Worm (Caenorhabditis elegans) whole organism, young adult: ENCODE results near the gene F14D2.5.

Experiments
- B0019.2 ChIP-seq: fragments of 200-800 bp; sonication (Bioruptor generic); conservative IDR thresholded peaks from 2 replicates; pipeline ENCODE4 v1.3.6; 2022; ENCODE audit warnings: missing genetic modification reagents, missing genetic modification characterization, missing compliant biosample characterization
- B0336.3 ChIP-seq: fragments of 200-800 bp; sonication (Bioruptor generic); IDR thresholded peaks from 2 replicates; pipeline ENCODE4 v1.3.6; 2022; ENCODE audit warnings: missing genetic modification characterization, missing compliant biosample characterization
- D2030.7 ChIP-seq: fragments of 200-800 bp; sonication (Bioruptor generic); IDR thresholded peaks from 2 replicates; pipeline ENCODE4 v1.3.6; 2022; ENCODE audit warnings: missing genetic modification reagents, missing genetic modification characterization, missing compliant biosample characterization
- F23B12.7 ChIP-seq: sonication (generic microtip); optimal IDR thresholded peaks from 2 replicates; lab custom pipeline; 2017; ENCODE audit warnings: missing genetic modification characterization, mild to moderate bottlenecking, missing compliant biosample characterization, antibody characterized with exemption, moderate library complexity; ENCODE audit not compliant: insufficient read depth
- F49E8.2 ChIP-seq: sonication (generic microtip); optimal IDR thresholded peaks from 3 replicates; lab custom pipeline; 2017; ENCODE audit warnings: missing genetic modification characterization, mild to moderate bottlenecking, missing compliant biosample characterization, antibody characterized with exemption, moderate library complexity; ENCODE audit not compliant: insufficient read depth
- F52B5.7 ChIP-seq: sonication (generic microtip); optimal IDR thresholded peaks from 2 replicates; lab custom pipeline; 2016; ENCODE audit warnings: mild to moderate bottlenecking, missing genetic modification characterization, missing compliant biosample characterization
- K11D2.4 ChIP-seq: fragments of 200-800 bp; sonication (Bioruptor generic); IDR thresholded peaks from 2 replicates; pipeline ENCODE4 v1.3.6; 2022; ENCODE audit warnings: missing genetic modification reagents, missing genetic modification characterization, missing compliant biosample characterization
- K12H6.12 ChIP-seq: fragments of 200-800 bp; sonication (Bioruptor generic); optimal IDR thresholded peaks from 2 replicates; lab custom pipeline; 2018; ENCODE audit warnings: mild to moderate bottlenecking, missing genetic modification characterization, missing compliant biosample characterization
- T07F8.4 ChIP-seq: sonication (generic microtip); optimal IDR thresholded peaks from 2 replicates; lab custom pipeline; 2016; ENCODE audit warnings: mild to moderate bottlenecking, missing genetic modification characterization, moderate library complexity, missing compliant biosample characterization
- Y67H2A.10 ChIP-seq: fragments of 200-800 bp; sonication (Bioruptor generic); conservative IDR thresholded peaks from 2 replicates; pipeline ENCODE4 v1.3.6; 2022; ENCODE audit warnings: missing genetic modification reagents, missing genetic modification characterization, missing compliant biosample characterization
- Y95B8A.8 ChIP-seq: fragments of 200-800 bp; sonication (Bioruptor generic); IDR thresholded peaks from 2 replicates; pipeline ENCODE4 v1.3.6; 2022; ENCODE audit warnings: missing genetic modification reagents, missing genetic modification characterization, missing compliant biosample characterization
- ama-1 ChIP-seq, 3 experiments: fragments of 150-350 bp in 1 of 3; sonication (generic microtip) in 2 of 3; optimal IDR thresholded peaks; 2 replicates each; lab custom pipeline; 2014 to 2018; ENCODE audit warnings: missing biosample characterization in 2 of 3, missing genetic modification characterization in 2 of 3, missing genetic modification reagents in 2 of 3
- athp-1 ChIP-seq: sonication (generic microtip); optimal IDR thresholded peaks from 2 replicates; lab custom pipeline; 2017; ENCODE audit warnings: mild to moderate bottlenecking, missing genetic modification characterization, missing compliant biosample characterization
- attf-5 ChIP-seq: fragments of 200-800 bp; sonication (Bioruptor generic); optimal IDR thresholded peaks from 2 replicates; lab custom pipeline; 2018; ENCODE audit warnings: mild to moderate bottlenecking, missing genetic modification characterization, missing compliant biosample characterization
- cebp-2 ChIP-seq: fragments of 200-800 bp; sonication (Bioruptor generic); IDR thresholded peaks from 2 replicates; pipeline ENCODE4 v1.3.6; 2022; ENCODE audit warnings: missing genetic modification characterization, missing compliant biosample characterization
- ceh-27 ChIP-seq: fragments of 200-800 bp; sonication (Bioruptor generic); optimal IDR thresholded peaks from 2 replicates; lab custom pipeline; 2018; ENCODE audit warnings: mild to moderate bottlenecking, missing genetic modification characterization, moderate library complexity, missing compliant biosample characterization
- dox-1 ChIP-seq: fragments of 200-800 bp; sonication (Bioruptor generic); IDR thresholded peaks from 2 replicates; pipeline ENCODE4 v1.3.6; 2022; ENCODE audit warnings: missing genetic modification reagents, missing genetic modification characterization, missing compliant biosample characterization
- dpl-1 ChIP-seq: fragments of 150-350 bp; optimal IDR thresholded peaks from 2 replicates; lab custom pipeline; 2014; ENCODE audit warnings: missing biosample characterization, missing genetic modification reagents, missing genetic modification characterization
- efl-1 ChIP-seq: fragments of 150-350 bp; optimal IDR thresholded peaks from 2 replicates; lab custom pipeline; 2014; ENCODE audit warnings: missing biosample characterization, missing genetic modification reagents, missing genetic modification characterization
- ekl-4 ChIP-seq: fragments of 200-800 bp; sonication (Bioruptor generic); IDR thresholded peaks from 2 replicates; pipeline ENCODE4 v1.3.6; 2022; ENCODE audit warnings: missing genetic modification reagents, missing genetic modification characterization, missing compliant biosample characterization
- hlh-26 ChIP-seq: fragments of 200-800 bp; sonication (Bioruptor generic); conservative IDR thresholded peaks from 2 replicates; pipeline ENCODE4 v1.3.6; 2022; ENCODE audit warnings: missing genetic modification reagents, missing genetic modification characterization, missing compliant biosample characterization
- hmg-1.2 ChIP-seq: fragments of 200-800 bp; sonication (Bioruptor generic); IDR thresholded peaks from 2 replicates; pipeline ENCODE4 v1.3.6; 2022; ENCODE audit warnings: missing genetic modification reagents, missing genetic modification characterization, missing compliant biosample characterization
- hsf-1 ChIP-seq: fragments of 200-800 bp; sonication (Bioruptor generic); IDR thresholded peaks from 2 replicates; pipeline ENCODE4 v1.3.6; 2022; ENCODE audit warnings: missing genetic modification reagents, missing genetic modification characterization, missing compliant biosample characterization
- let-526 ChIP-seq: fragments of 200-800 bp; sonication (Bioruptor generic); IDR thresholded peaks from 2 replicates; pipeline ENCODE4 v1.3.6; 2022; ENCODE audit warnings: missing genetic modification reagents, missing genetic modification characterization, missing compliant biosample characterization
- lin-26 ChIP-seq: fragments of 200-800 bp; sonication (Bioruptor generic); IDR thresholded peaks from 2 replicates; pipeline ENCODE4 v1.3.6; 2022; ENCODE audit warnings: missing genetic modification reagents, missing genetic modification characterization, missing compliant biosample characterization
- lin-35 ChIP-seq, 3 experiments: fragments of 150-350 bp in 2 of 3; sonication (generic microtip) in 1 of 3; optimal IDR thresholded peaks; 2 replicates each; lab custom pipeline; 2014 to 2018; ENCODE audit warnings: missing biosample characterization in 3 of 3, missing genetic modification characterization in 3 of 3, missing genetic modification reagents in 3 of 3
- lin-40 ChIP-seq: sonication (generic microtip); optimal IDR thresholded peaks from 2 replicates; lab custom pipeline; 2016; ENCODE audit warnings: missing genetic modification characterization, mild to moderate bottlenecking, missing compliant biosample characterization, missing genotype, missing genetic modification reagents
- lin-54 ChIP-seq: fragments of 200-800 bp; sonication (Bioruptor generic); optimal IDR thresholded peaks from 2 replicates; lab custom pipeline; 2018; ENCODE audit warnings: mild to moderate bottlenecking, missing genetic modification characterization, missing compliant biosample characterization
- lir-1 ChIP-seq: fragments of 200-800 bp; sonication (Bioruptor generic); conservative IDR thresholded peaks from 2 replicates; pipeline ENCODE4 v1.3.6; 2022; ENCODE audit warnings: missing genetic modification reagents, missing genetic modification characterization, missing compliant biosample characterization
- lsl-1 ChIP-seq: fragments of 200-800 bp; sonication (Bioruptor generic); optimal IDR thresholded peaks from 2 replicates; lab custom pipeline; 2018; ENCODE audit warnings: mild to moderate bottlenecking, missing genetic modification characterization, moderate library complexity, missing compliant biosample characterization
- lsy-27 ChIP-seq: sonication (generic microtip); optimal IDR thresholded peaks from 2 replicates; lab custom pipeline; 2017; ENCODE audit warnings: missing genetic modification characterization, mild to moderate bottlenecking, missing compliant biosample characterization, antibody characterized with exemption, missing genotype, borderline replicate concordance; ENCODE audit not compliant: insufficient read depth
- madf-10 ChIP-seq: sonication (generic microtip); optimal IDR thresholded peaks from 2 replicates; lab custom pipeline; 2016; ENCODE audit warnings: mild to moderate bottlenecking, missing genetic modification characterization, missing compliant biosample characterization
- madf-6 ChIP-seq: fragments of 200-800 bp; sonication (Bioruptor generic); IDR thresholded peaks from 2 replicates; pipeline ENCODE4 v1.3.6; 2022; ENCODE audit warnings: missing genetic modification reagents, missing genetic modification characterization, missing compliant biosample characterization
- madf-8 ChIP-seq: fragments of 200-800 bp; sonication (Bioruptor generic); conservative IDR thresholded peaks from 2 replicates; pipeline ENCODE4 v1.3.6; 2022; ENCODE audit warnings: missing genetic modification reagents, missing genetic modification characterization, missing compliant biosample characterization
- mcd-1 ChIP-seq: fragments of 200-800 bp; sonication (Bioruptor generic); IDR thresholded peaks from 2 replicates; pipeline ENCODE4 v1.3.6; 2022; ENCODE audit warnings: missing genetic modification reagents, missing genetic modification characterization, missing compliant biosample characterization
- mel-28 ChIP-seq: sonication (generic microtip); optimal IDR thresholded peaks from 2 replicates; lab custom pipeline; 2016; ENCODE audit warnings: borderline replicate concordance, mild to moderate bottlenecking, missing genetic modification characterization, missing compliant biosample characterization
- nfyb-1 ChIP-seq: fragments of 200-800 bp; sonication (Bioruptor generic); IDR thresholded peaks from 2 replicates; pipeline ENCODE4 v1.3.6; 2022; ENCODE audit warnings: missing genetic modification reagents, missing genetic modification characterization, missing compliant biosample characterization
- nhr-80 ChIP-seq: sonication (generic microtip); optimal IDR thresholded peaks from 2 replicates; lab custom pipeline; 2016; ENCODE audit warnings: missing genetic modification characterization, missing compliant biosample characterization
- nhr-90 ChIP-seq: sonication (generic microtip); optimal IDR thresholded peaks from 2 replicates; lab custom pipeline; 2016; ENCODE audit warnings: missing genotype, mild to moderate bottlenecking, missing genetic modification characterization, missing compliant biosample characterization
- rcor-1 ChIP-seq: fragments of 200-800 bp; sonication (Bioruptor generic); IDR thresholded peaks from 2 replicates; pipeline ENCODE4 v1.3.6; 2022; ENCODE audit warnings: missing genetic modification reagents, missing genetic modification characterization, missing compliant biosample characterization
- tlf-1 ChIP-seq: fragments of 200-800 bp; sonication (Bioruptor generic); optimal IDR thresholded peaks from 2 replicates; lab custom pipeline; 2018; ENCODE audit warnings: mild to moderate bottlenecking, missing genetic modification characterization, missing compliant biosample characterization
- unc-62 ChIP-seq: fragments of 150-350 bp; optimal IDR thresholded peaks from 2 replicates; lab custom pipeline; 2014; ENCODE audit warnings: missing biosample characterization, missing genetic modification reagents, missing genetic modification characterization
- xnd-1 ChIP-seq: sonication (generic microtip); optimal IDR thresholded peaks from 2 replicates; lab custom pipeline; 2016; ENCODE audit warnings: missing genotype, missing genetic modification reagents, missing genetic modification characterization, missing compliant biosample characterization
- zim-3 ChIP-seq: sonication (generic microtip); optimal IDR thresholded peaks from 2 replicates; lab custom pipeline; 2017; ENCODE audit warnings: mild to moderate bottlenecking, missing genetic modification characterization, moderate library complexity, missing compliant biosample characterization

Gene F14D2.5

ce11 chrII:3347940-3348610, 7.7 kb downstream of the F14D2.5 start, which contains the start of the genes F14D2.14 and bath-29:
F14D2.14 (minus strand) TSS chrII:3347990.
bath-29 (plus strand) TSS chrII:3348560.
- TF ChIP-seq hsf-1 (GFP tag; lab: Robert Waterston, UW), result peak; percentile 90
- 0 out of 2 replicates have a peak, but pooled peaks have one; percentile 10 for TF ChIP-seq Y95B8A.8 (GFP tag; lab: Robert Waterston, UW)
- no peak for TF ChIP-seq lir-1 (GFP tag; lab: Robert Waterston, UW)
- TF ChIP-seq lsl-1 (GFP tag; lab: Kevin White, UChicago), result peak; percentile 71
- no peak for TF ChIP-seq K12H6.12 (tag; lab: Kevin White, UChicago)
- peak; percentile 84 for TF ChIP-seq madf-6 (GFP tag; lab: Robert Waterston, UW)
- TF ChIP-seq efl-1 (GFP tag; lab: Kevin White, UChicago), result peak; percentile 0
- no peak for TF ChIP-seq B0336.3
- 0 out of 2 replicates have a peak, but pooled peaks have one; percentile 15 for TF ChIP-seq mcd-1 (GFP tag; lab: Robert Waterston, UW)
- no peak for TF ChIP-seq ama-1 (optimal IDR thresholded peaks at IDR 0.05; lab: Kevin White, UChicago)
- no peak for TF ChIP-seq ama-1 (GFP tag; optimal IDR thresholded peaks at IDR 0.05; lab: Kevin White, UChicago)
- TF ChIP-seq tlf-1, result no peak
- no peak for TF ChIP-seq lin-26 (GFP tag; lab: Robert Waterston, UW)
- peak; percentile 51 for TF ChIP-seq D2030.7 (GFP tag; lab: Robert Waterston, UW)
- TF ChIP-seq F52B5.7 (tag; lab: Kevin White, UChicago), result no peak
- TF ChIP-seq rcor-1 (GFP tag; lab: Robert Waterston, UW), result peak; percentile 15; the same call in 1 of the 2 replicates
- TF ChIP-seq ekl-4, result 0 out of 2 replicates have a peak, but pooled peaks have one; percentile 23
- TF ChIP-seq hmg-1.2 (GFP tag; lab: Robert Waterston, UW), result 0 out of 2 replicates have a peak, but pooled peaks have one; percentile 5
- TF ChIP-seq lin-35 (GFP tag; optimal IDR thresholded peaks at IDR 0.05; lab: Kevin White, UChicago), result no peak
- TF ChIP-seq dox-1 (GFP tag; lab: Robert Waterston, UW), result peak; percentile 40; the same call in 1 of the 2 replicates
- peak; percentile 15 for TF ChIP-seq xnd-1 (tag; lab: Kevin White, UChicago)
- peak; percentile 70; the same call in 1 of the 2 replicates for TF ChIP-seq nfyb-1
- 0 out of 2 replicates have a peak, but pooled peaks have one; percentile 45 for TF ChIP-seq madf-8 (GFP tag; lab: Robert Waterston, UW)

- TF ChIP-seq tlf-1, result no peak
- TF ChIP-seq zim-3 (tag; lab: Kevin White, UChicago), result no peak
- TF ChIP-seq nhr-80, result no peak
- TF ChIP-seq Y95B8A.8 (GFP tag; lab: Robert Waterston, UW), result no peak
- TF ChIP-seq lin-40 (tag; lab: Kevin White, UChicago), result no peak
- no peak for TF ChIP-seq lin-54 (GFP tag; lab: Kevin White, UChicago)
- no peak for TF ChIP-seq let-526 (GFP tag; lab: Robert Waterston, UW)
- no peak for TF ChIP-seq F23B12.7
- no peak for TF ChIP-seq Y67H2A.10 (GFP tag; lab: Robert Waterston, UW)
- TF ChIP-seq lsy-27 (tag; lab: Kevin White, UChicago), result no peak
- TF ChIP-seq madf-8 (GFP tag; lab: Robert Waterston, UW), result 0 out of 2 replicates have a peak, but pooled peaks have one; percentile 6
- TF ChIP-seq hlh-26 (GFP tag; lab: Robert Waterston, UW), result no peak
- TF ChIP-seq ceh-27 (GFP tag; lab: Kevin White, UChicago), result no peak
- TF ChIP-seq T07F8.4, result no peak
- TF ChIP-seq athp-1 (tag; lab: Kevin White, UChicago), result no peak
- TF ChIP-seq unc-62 (GFP tag; lab: Kevin White, UChicago), result no peak
- peak; percentile 86 for TF ChIP-seq lsl-1 (GFP tag; lab: Kevin White, UChicago)
- TF ChIP-seq madf-10 (tag; lab: Kevin White, UChicago), result no peak
- TF ChIP-seq nhr-90 (tag; lab: Kevin White, UChicago), result no peak
- TF ChIP-seq F49E8.2 (tag; lab: Kevin White, UChicago), result no peak
- no peak for TF ChIP-seq attf-5 (GFP tag; lab: Kevin White, UChicago)
- no peak for TF ChIP-seq B0019.2 (GFP tag; lab: Robert Waterston, UW)
- TF ChIP-seq mel-28 (tag; lab: Kevin White, UChicago), result no peak
- TF ChIP-seq cebp-2 (GFP tag; lab: Robert Waterston, UW), result no peak
- no peak for TF ChIP-seq hmg-1.2 (GFP tag; lab: Robert Waterston, UW)
- no peak for TF ChIP-seq K11D2.4
- TF ChIP-seq D2030.7 (GFP tag; lab: Robert Waterston, UW), result peak; percentile 25; the same call in 1 of the 2 replicates
- no peak for TF ChIP-seq dpl-1 (GFP tag; lab: Kevin White, UChicago)
Observed at ce11 chrII:3349820-3350291, 9.5 kb downstream of the F14D2.5 start, which contains the start of gene F14D2.8. F14D2.8 (minus strand) TSS chrII:3349870.
